Worm (Caenorhabditis elegans) whole organism, L4 larva: Measurements from ENCODE around the gene K12G11.6.

Source experiments
- F26F4.8 ChIP-seq: fragments of 200-800 bp; sonication (Bioruptor generic); conservative IDR thresholded peaks from 2 replicates; pipeline ENCODE4 v1.3.6; 2022; ENCODE audit warnings: missing genetic modification characterization, missing compliant biosample characterization
- F44E2.7 ChIP-seq: fragments of 200-800 bp; sonication (Bioruptor generic); IDR thresholded peaks from 2 replicates; pipeline ENCODE4 v2.1.2; 2022; ENCODE audit warnings: missing genetic modification characterization, missing compliant biosample characterization
- T26A8.4 ChIP-seq: fragments of 200-800 bp; sonication (Bioruptor generic); IDR thresholded peaks from 2 replicates; pipeline ENCODE4 v1.3.6; 2022; ENCODE audit warnings: missing genetic modification characterization, missing compliant biosample characterization
- Y105C5A.15 ChIP-seq: fragments of 200-800 bp; sonication (Bioruptor generic); IDR thresholded peaks from 2 replicates; pipeline ENCODE4 v1.3.6; 2022; ENCODE audit warnings: missing genetic modification characterization, missing compliant biosample characterization
- Y48G9A.11 ChIP-seq: fragments of 200-800 bp; sonication (Bioruptor generic); IDR thresholded peaks from 2 replicates; pipeline ENCODE4 v1.3.6; 2022; ENCODE audit warnings: missing genetic modification reagents, missing genetic modification characterization, missing compliant biosample characterization
- Y75B8A.6 ChIP-seq: fragments of 200-800 bp; sonication (Bioruptor generic); IDR thresholded peaks from 2 replicates; pipeline ENCODE4 v1.3.6; 2022; ENCODE audit warnings: missing genetic modification reagents, missing genetic modification characterization, missing compliant biosample characterization
- ZK337.2 ChIP-seq: fragments of 200-800 bp; sonication (Bioruptor generic); IDR thresholded peaks from 2 replicates; pipeline ENCODE4 v1.3.6; 2022; ENCODE audit warnings: missing genetic modification reagents, missing genetic modification characterization, missing compliant biosample characterization
- ZK546.5 ChIP-seq, 2 experiments: sonication (generic microtip); optimal IDR thresholded peaks; 2 replicates each; lab custom pipeline; 2017; ENCODE audit warnings: missing biosample characterization in 2 of 2, missing genetic modification characterization in 2 of 2
- aha-1 ChIP-seq: fragments of 150-350 bp; peaks from one replicate; lab custom pipeline; 2014; ENCODE audit warnings: missing biosample characterization, missing genetic modification characterization
- ceh-20 ChIP-seq: fragments of 200-800 bp; sonication (Bioruptor generic); IDR thresholded peaks from 2 replicates; pipeline ENCODE4 v1.3.6; 2022; ENCODE audit warnings: missing genetic modification reagents, missing genetic modification characterization, missing compliant biosample characterization
- ceh-32 ChIP-seq: sonication (generic microtip); optimal IDR thresholded peaks from 2 replicates; lab custom pipeline; 2016; ENCODE audit warnings: mild to moderate bottlenecking, missing genetic modification characterization, missing compliant biosample characterization; ENCODE audit not compliant: poor library complexity
- ceh-44 ChIP-seq: fragments of 200-800 bp; sonication (Bioruptor generic); IDR thresholded peaks from 2 replicates; pipeline ENCODE4 v1.3.6; 2022; ENCODE audit warnings: missing genetic modification reagents, missing genetic modification characterization, missing compliant biosample characterization
- ceh-82 ChIP-seq: sonication (generic microtip); optimal IDR thresholded peaks from 2 replicates; lab custom pipeline; 2017; ENCODE audit warnings: missing biosample characterization, missing genetic modification characterization
- ces-1 ChIP-seq: fragments of 150-350 bp; sonication (generic microtip); optimal IDR thresholded peaks from 4 replicates; lab custom pipeline; 2014; ENCODE audit warnings: missing biosample characterization, missing genetic modification reagents, missing genetic modification characterization
- ctbp-1 ChIP-seq: fragments of 200-800 bp; sonication (Bioruptor generic); IDR thresholded peaks from 2 replicates; pipeline ENCODE4 v1.3.6; 2022; ENCODE audit warnings: missing genetic modification reagents, missing genetic modification characterization, missing compliant biosample characterization
- daf-16 ChIP-seq, 3 experiments: sonication (generic microtip); optimal IDR thresholded peaks; 2 replicates each; lab custom pipeline; 2016 to 2017; ENCODE audit warnings: missing genetic modification characterization in 3 of 3, missing genetic modification reagents in 3 of 3, mild to moderate bottlenecking in 2 of 3, missing compliant biosample characterization in 2 of 3, missing biosample characterization in 1 of 3, moderate library complexity in 1 of 3
- daf-19 ChIP-seq: fragments of 200-800 bp; sonication (Bioruptor generic); conservative IDR thresholded peaks from 2 replicates; pipeline ENCODE4 v1.3.6; 2022; ENCODE audit warnings: missing genetic modification characterization, missing compliant biosample characterization
- duxl-1 ChIP-seq: sonication (generic microtip); optimal IDR thresholded peaks from 2 replicates; lab custom pipeline; 2016; ENCODE audit warnings: mild to moderate bottlenecking, missing genetic modification characterization, moderate library complexity, missing compliant biosample characterization; ENCODE audit not compliant: poor library complexity
- egl-43 ChIP-seq: fragments of 200-800 bp; sonication (Bioruptor generic); IDR thresholded peaks from 2 replicates; pipeline ENCODE4 v1.3.6; 2022; ENCODE audit warnings: missing genetic modification reagents, missing genetic modification characterization, missing compliant biosample characterization
- fos-1 ChIP-seq: fragments of 150-350 bp; optimal IDR thresholded peaks from 2 replicates; lab custom pipeline; 2014; ENCODE audit warnings: missing biosample characterization, missing genetic modification characterization
- hlh-11 ChIP-seq: fragments of 200-800 bp; sonication (Bioruptor generic); optimal IDR thresholded peaks from 2 replicates; lab custom pipeline; 2018; ENCODE audit warnings: mild to moderate bottlenecking, missing genetic modification characterization, missing compliant biosample characterization
- hlh-30 ChIP-seq: sonication (generic microtip); optimal IDR thresholded peaks from 2 replicates; lab custom pipeline; 2017; ENCODE audit warnings: antibody characterized with exemption, mild to moderate bottlenecking, missing genetic modification characterization, missing compliant biosample characterization; ENCODE audit not compliant: insufficient read depth
- hmg-1.1 ChIP-seq: fragments of 200-800 bp; sonication (Bioruptor generic); IDR thresholded peaks from 2 replicates; pipeline ENCODE4 v1.3.6; 2022; ENCODE audit warnings: missing genetic modification reagents, missing genetic modification characterization, missing compliant biosample characterization
- jun-1 ChIP-seq: fragments of 150-350 bp; optimal IDR thresholded peaks from 2 replicates; lab custom pipeline; 2014; ENCODE audit warnings: missing biosample characterization, missing genetic modification reagents, missing genetic modification characterization
- lim-7 ChIP-seq: fragments of 200-800 bp; sonication (Bioruptor generic); IDR thresholded peaks from 2 replicates; pipeline ENCODE4 v1.3.6; 2022; ENCODE audit warnings: missing genetic modification characterization, missing compliant biosample characterization
- lin-13 ChIP-seq: fragments of 150-350 bp; optimal IDR thresholded peaks from 2 replicates; lab custom pipeline; 2014; ENCODE audit warnings: missing biosample characterization, missing genetic modification reagents, missing genetic modification characterization
- lin-38 ChIP-seq: fragments of 200-800 bp; sonication (Bioruptor generic); IDR thresholded peaks from 2 replicates; pipeline ENCODE4 v1.3.6; 2022; ENCODE audit warnings: missing genetic modification reagents, missing genetic modification characterization, missing compliant biosample characterization
- lir-3 ChIP-seq: sonication (generic microtip); optimal IDR thresholded peaks from 2 replicates; lab custom pipeline; 2016; ENCODE audit warnings: mild to moderate bottlenecking, missing genetic modification characterization, missing compliant biosample characterization
- madf-9 ChIP-seq: fragments of 200-800 bp; sonication (Bioruptor generic); conservative IDR thresholded peaks from 2 replicates; pipeline ENCODE4 v1.3.6; 2022; ENCODE audit warnings: missing genetic modification reagents, missing genetic modification characterization, missing compliant biosample characterization
- mdl-1 ChIP-seq, 2 experiments: fragments of 150-350 bp in 1 of 2; sonication (generic microtip) in 1 of 2; optimal IDR thresholded peaks; 2 replicates each; lab custom pipeline; 2014 to 2017; ENCODE audit warnings: missing biosample characterization in 2 of 2, missing genetic modification characterization in 2 of 2
- mdt-29 ChIP-seq: fragments of 200-800 bp; sonication (Bioruptor generic); IDR thresholded peaks from 2 replicates; pipeline ENCODE4 v1.3.6; 2022; ENCODE audit warnings: missing genetic modification reagents, missing genetic modification characterization, missing compliant biosample characterization
- mep-1 ChIP-seq: fragments of 150-350 bp; sonication (generic microtip); optimal IDR thresholded peaks from 3 replicates; lab custom pipeline; 2014; ENCODE audit warnings: missing biosample characterization, missing genetic modification characterization
- mes-2 ChIP-seq: sonication (generic microtip); optimal IDR thresholded peaks from 2 replicates; lab custom pipeline; 2016; ENCODE audit warnings: missing genotype, mild to moderate bottlenecking, missing genetic modification characterization, missing compliant biosample characterization; ENCODE audit not compliant: poor library complexity, severe bottlenecking
- mxl-2 ChIP-seq: fragments of 200-800 bp; sonication (Bioruptor generic); conservative IDR thresholded peaks from 2 replicates; pipeline ENCODE4 v1.3.6; 2022; ENCODE audit warnings: missing genetic modification reagents, missing genetic modification characterization, missing compliant biosample characterization
- nhr-111 ChIP-seq: fragments of 200-800 bp; sonication (Bioruptor generic); optimal IDR thresholded peaks from 2 replicates; lab custom pipeline; 2018; ENCODE audit warnings: mild to moderate bottlenecking, missing genetic modification characterization, missing compliant biosample characterization
- nhr-41 ChIP-seq: fragments of 200-800 bp; sonication (Bioruptor generic); IDR thresholded peaks from 2 replicates; pipeline ENCODE4 v1.3.6; 2022; ENCODE audit warnings: missing genetic modification reagents, missing genetic modification characterization, missing compliant biosample characterization
- nhr-77 ChIP-seq: fragments of 150-350 bp; optimal IDR thresholded peaks from 2 replicates; lab custom pipeline; 2014; ENCODE audit warnings: missing biosample characterization, missing genetic modification characterization
- rbr-2 ChIP-seq: sonication (generic microtip); optimal IDR thresholded peaks from 2 replicates; lab custom pipeline; 2016; ENCODE audit warnings: missing genotype, missing genetic modification characterization, missing compliant biosample characterization
- set-16 ChIP-seq: fragments of 200-800 bp; sonication (Bioruptor generic); IDR thresholded peaks from 2 replicates; pipeline ENCODE4 v1.3.6; 2022; ENCODE audit warnings: missing genetic modification reagents, missing genetic modification characterization, missing compliant biosample characterization
- snpc-1.2 ChIP-seq: fragments of 200-800 bp; sonication (Bioruptor generic); IDR thresholded peaks from 2 replicates; pipeline ENCODE4 v1.3.6; 2022; ENCODE audit warnings: missing genetic modification reagents, missing genetic modification characterization, missing compliant biosample characterization
- spr-1 ChIP-seq: sonication (generic microtip); optimal IDR thresholded peaks from 2 replicates; lab custom pipeline; 2016; ENCODE audit warnings: mild to moderate bottlenecking, missing genetic modification characterization, missing compliant biosample characterization
- tra-1 ChIP-seq: fragments of 200-800 bp; sonication (Bioruptor generic); IDR thresholded peaks from 2 replicates; pipeline ENCODE4 v1.3.6; 2022; ENCODE audit warnings: missing genetic modification reagents, missing genetic modification characterization, missing compliant biosample characterization
- unc-62 ChIP-seq, 3 experiments: fragments of 150-350 bp in 1 of 3; sonication (generic microtip); optimal IDR thresholded peaks in 2 of 3; peaks in 1 of 3; 1 replicate in 1 of 3; 2 replicates in 2 of 3; lab custom pipeline; 2014 to 2017; ENCODE audit warnings: missing biosample characterization in 3 of 3, missing genetic modification characterization in 3 of 3, missing genetic modification reagents in 3 of 3, missing genotype in 1 of 3
- vab-7 ChIP-seq: fragments of 200-800 bp; sonication (Bioruptor generic); IDR thresholded peaks from 2 replicates; pipeline ENCODE4 v1.3.6; 2022; ENCODE audit warnings: missing genetic modification reagents, missing genetic modification characterization, missing compliant biosample characterization
- zag-1 ChIP-seq: fragments of 150-350 bp; optimal IDR thresholded peaks from 2 replicates; lab custom pipeline; 2014; ENCODE audit warnings: missing biosample characterization, missing genetic modification characterization
- zip-11 ChIP-seq: fragments of 200-800 bp; sonication (Bioruptor generic); IDR thresholded peaks from 2 replicates; pipeline ENCODE4 v1.3.6; 2022; ENCODE audit warnings: missing genetic modification characterization, missing compliant biosample characterization
- ztf-11 ChIP-seq: fragments of 150-350 bp; optimal IDR thresholded peaks from 2 replicates; lab custom pipeline; 2014; ENCODE audit warnings: missing biosample characterization, missing genetic modification characterization

Gene K12G11.6

DNA sequence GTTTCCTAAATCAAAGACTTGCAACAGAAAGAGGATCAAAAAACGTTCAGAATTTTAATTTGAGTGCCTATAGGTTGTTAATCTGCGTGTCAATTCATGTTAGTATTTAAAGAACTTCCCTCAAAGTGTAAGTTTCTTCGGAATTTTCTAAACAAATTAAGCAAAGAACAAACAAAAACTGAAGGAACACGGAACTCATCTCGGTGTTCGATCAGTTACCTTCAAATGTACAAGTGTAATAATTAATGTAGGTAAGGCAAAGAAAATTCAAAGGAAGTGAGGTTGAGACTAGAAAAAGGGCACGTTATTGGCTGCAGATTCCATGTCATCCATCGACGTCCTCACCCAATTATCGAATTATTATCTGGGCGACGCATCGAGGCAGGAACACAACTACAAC is at the start of gene K12G11.6:
Gene K12G11.6 (plus strand): TSS at position 357 of the 400 bp plus-strand sequence.
- TF ChIP-seq unc-62 (GFP tag; optimal IDR thresholded peaks at IDR 0.05 in 1 of 2; lab: Kevin White, UChicago) (peak in 1 of 2 experiments; percentile 94), unc-62 (tag; optimal IDR thresholded peaks at IDR 0.05; lab: Kevin White, UChicago) (no peak), madf-9 (GFP tag; lab: Robert Waterston, UW) (no peak)

DNA sequence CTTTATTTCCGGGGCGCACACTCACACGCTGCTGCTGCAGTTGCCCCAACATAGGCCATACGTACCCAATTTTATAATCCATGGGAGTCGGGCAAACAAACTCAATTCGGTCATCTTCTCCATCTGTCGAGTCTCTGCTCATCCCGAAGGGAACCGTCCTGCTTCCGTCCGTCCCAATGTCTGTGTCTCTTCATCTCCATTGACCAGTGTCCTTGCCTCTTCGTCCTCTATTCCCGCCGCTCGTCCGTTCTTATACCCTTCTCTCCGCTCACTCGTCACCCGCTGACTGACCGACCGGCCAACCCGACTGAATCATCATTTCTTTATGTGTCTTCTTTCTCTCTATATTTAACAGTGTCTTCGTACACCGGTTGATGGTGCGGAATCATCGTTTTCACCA is 49.3 kb upstream of the K12G11.6 start:
- no peak for TF ChIP-seq zag-1
- TF ChIP-seq T26A8.4 = 0 out of 2 replicates have a peak, but pooled peaks have one; percentile 30
- TF ChIP-seq Y75B8A.6 (GFP tag; lab: Robert Waterston, UW) = no peak
- peak; percentile 23 for TF ChIP-seq hlh-30 (tag; lab: Kevin White, UChicago)
- TF ChIP-seq tra-1 = no peak
- peak; percentile 61 for TF ChIP-seq hmg-1.1 (GFP tag; lab: Robert Waterston, UW)
- TF ChIP-seq ceh-82 (tag; lab: Kevin White, UChicago) = no peak
- TF ChIP-seq nhr-77 (tag; lab: Kevin White, UChicago) = no peak
- peak; percentile 77 for TF ChIP-seq egl-43
- no peak for TF ChIP-seq mxl-2 (GFP tag; lab: Robert Waterston, UW)
- TF ChIP-seq ZK546.5 (tag; optimal IDR thresholded peaks at IDR 0.05; lab: Kevin White, UChicago) = no peak
- no peak for TF ChIP-seq aha-1 (tag; lab: Kevin White, UChicago)
- TF ChIP-seq mes-2 (tag; lab: Kevin White, UChicago) = peak; percentile 34
- no peak for TF ChIP-seq snpc-1.2 (GFP tag; lab: Robert Waterston, UW)
- TF ChIP-seq ceh-32 = no peak
- TF ChIP-seq daf-19 (GFP tag; lab: Robert Waterston, UW) = no peak
- peak; percentile 14 for TF ChIP-seq duxl-1
- TF ChIP-seq zip-11 (GFP tag; lab: Robert Waterston, UW) = no peak
- no peak for TF ChIP-seq Y105C5A.15
- TF ChIP-seq spr-1 = no peak
- TF ChIP-seq lin-13 = no peak
- peak; percentile 72 for TF ChIP-seq hlh-11 (tag; lab: Kevin White, UChicago)
- no peak for TF ChIP-seq F44E2.7
- no peak for TF ChIP-seq ztf-11 (tag; lab: Kevin White, UChicago)
- no peak for TF ChIP-seq lim-7 (GFP tag; lab: Robert Waterston, UW)
- no peak for TF ChIP-seq ceh-44 (GFP tag; lab: Robert Waterston, UW)
- TF ChIP-seq lin-38 (GFP tag; lab: Robert Waterston, UW) = no peak
- peak in 1 of 2 experiments; percentile 89 for TF ChIP-seq unc-62 (GFP tag; optimal IDR thresholded peaks at IDR 0.05 in 1 of 2; lab: Kevin White, UChicago)
- TF ChIP-seq unc-62 (tag; optimal IDR thresholded peaks at IDR 0.05; lab: Kevin White, UChicago) = no peak
- TF ChIP-seq mdl-1 (tag; optimal IDR thresholded peaks at IDR 0.05; lab: Kevin White, UChicago) = peak in 1 of 2 experiments; percentile 43
- no peak for TF ChIP-seq Y48G9A.11 (GFP tag; lab: Robert Waterston, UW)
- TF ChIP-seq daf-16 (GFP tag; optimal IDR thresholded peaks at IDR 0.05; lab: Kevin White, UChicago) = no peak
- TF ChIP-seq daf-16 (tag; optimal IDR thresholded peaks at IDR 0.05; lab: Kevin White, UChicago) = no peak
- peak; percentile 23 for TF ChIP-seq rbr-2
- no peak for TF ChIP-seq jun-1 (tag; lab: Kevin White, UChicago)
- no peak for TF ChIP-seq nhr-111 (GFP tag; lab: Kevin White, UChicago)
- TF ChIP-seq ceh-20 (GFP tag; lab: Robert Waterston, UW) = no peak
- no peak for TF ChIP-seq lir-3 (tag; lab: Kevin White, UChicago)
- TF ChIP-seq set-16 (GFP tag; lab: Robert Waterston, UW) = peak; percentile 58
- peak; percentile 55; the same call in 1 of the 2 replicates for TF ChIP-seq ctbp-1 (GFP tag; lab: Robert Waterston, UW)
- no peak for TF ChIP-seq nhr-41 (GFP tag; lab: Robert Waterston, UW)
- no peak for TF ChIP-seq ces-1 (GFP tag; lab: Kevin White, UChicago)
- TF ChIP-seq mdt-29 (GFP tag; lab: Robert Waterston, UW) = no peak
- TF ChIP-seq ZK337.2 (GFP tag; lab: Robert Waterston, UW) = no peak
- no peak for TF ChIP-seq fos-1 (tag; lab: Kevin White, UChicago)
- no peak for TF ChIP-seq F26F4.8 (GFP tag; lab: Robert Waterston, UW)
- peak; percentile 52 for TF ChIP-seq mep-1
- TF ChIP-seq vab-7 (GFP tag; lab: Robert Waterston, UW) = no peak
